Worm (Caenorhabditis elegans) whole organism, young adult: ENCODE data around the gene T24D8.6.

Experiments
- F23B12.7 ChIP-seq: sonication (generic microtip); optimal IDR thresholded peaks from 2 replicates; lab custom pipeline; 2017; ENCODE audit warnings: missing genetic modification characterization, mild to moderate bottlenecking, missing compliant biosample characterization, antibody characterized with exemption, moderate library complexity; ENCODE audit not compliant: insufficient read depth
- F33H1.4 ChIP-seq: fragments of 200-800 bp; sonication (Bioruptor generic); IDR thresholded peaks from 2 replicates; pipeline ENCODE4 v1.3.6; 2022; ENCODE audit warnings: missing genetic modification reagents, missing genetic modification characterization, missing compliant biosample characterization
- F49E8.2 ChIP-seq: sonication (generic microtip); optimal IDR thresholded peaks from 3 replicates; lab custom pipeline; 2017; ENCODE audit warnings: missing genetic modification characterization, mild to moderate bottlenecking, missing compliant biosample characterization, antibody characterized with exemption, moderate library complexity; ENCODE audit not compliant: insufficient read depth
- K12H6.12 ChIP-seq: fragments of 200-800 bp; sonication (Bioruptor generic); optimal IDR thresholded peaks from 2 replicates; lab custom pipeline; 2018; ENCODE audit warnings: mild to moderate bottlenecking, missing genetic modification characterization, missing compliant biosample characterization
- Y56A3A.18 ChIP-seq: fragments of 200-800 bp; sonication (Bioruptor generic); IDR thresholded peaks from 2 replicates; pipeline ENCODE4 v1.3.6; 2022; ENCODE audit warnings: missing genetic modification reagents, missing genetic modification characterization, missing compliant biosample characterization
- ZK185.1 ChIP-seq: sonication (generic microtip); optimal IDR thresholded peaks from 2 replicates; lab custom pipeline; 2016; ENCODE audit warnings: mild to moderate bottlenecking, missing genetic modification characterization, missing compliant biosample characterization; ENCODE audit not compliant: poor library complexity, severe bottlenecking
- attf-5 ChIP-seq: fragments of 200-800 bp; sonication (Bioruptor generic); optimal IDR thresholded peaks from 2 replicates; lab custom pipeline; 2018; ENCODE audit warnings: mild to moderate bottlenecking, missing genetic modification characterization, missing compliant biosample characterization
- ceh-58 ChIP-seq: fragments of 200-800 bp; sonication (Bioruptor generic); IDR thresholded peaks from 2 replicates; pipeline ENCODE4 v1.3.6; 2022; ENCODE audit warnings: missing genetic modification characterization, missing compliant biosample characterization
- chd-7 ChIP-seq: sonication (generic microtip); optimal IDR thresholded peaks from 2 replicates; lab custom pipeline; 2016; ENCODE audit warnings: mild to moderate bottlenecking, missing genetic modification characterization, moderate library complexity, missing compliant biosample characterization
- die-1 ChIP-seq: sonication (generic microtip); optimal IDR thresholded peaks from 2 replicates; lab custom pipeline; 2016; ENCODE audit warnings: missing genotype, mild to moderate bottlenecking, missing genetic modification characterization, missing compliant biosample characterization
- egl-18 ChIP-seq: fragments of 200-800 bp; sonication (Bioruptor generic); IDR thresholded peaks from 2 replicates; pipeline ENCODE4 v1.3.6; 2022; ENCODE audit warnings: missing genetic modification reagents, missing genetic modification characterization, missing compliant biosample characterization
- egrh-3 ChIP-seq: fragments of 200-800 bp; sonication (Bioruptor generic); IDR thresholded peaks from 2 replicates; pipeline ENCODE4 v1.3.6; 2022; ENCODE audit warnings: missing genetic modification reagents, missing genetic modification characterization, missing compliant biosample characterization
- fkh-3 ChIP-seq: sonication (generic microtip); optimal IDR thresholded peaks from 2 replicates; lab custom pipeline; 2016; ENCODE audit warnings: mild to moderate bottlenecking, missing genetic modification characterization, missing compliant biosample characterization
- hmg-1.2 ChIP-seq: fragments of 200-800 bp; sonication (Bioruptor generic); IDR thresholded peaks from 2 replicates; pipeline ENCODE4 v1.3.6; 2022; ENCODE audit warnings: missing genetic modification reagents, missing genetic modification characterization, missing compliant biosample characterization
- hmg-20 ChIP-seq: fragments of 200-800 bp; sonication (Bioruptor generic); IDR thresholded peaks from 2 replicates; pipeline ENCODE4 v1.3.6; 2022; ENCODE audit warnings: missing genetic modification reagents, missing genetic modification characterization, missing compliant biosample characterization
- hrde-1 ChIP-seq: sonication (generic microtip); optimal IDR thresholded peaks from 2 replicates; lab custom pipeline; 2016; ENCODE audit warnings: missing genetic modification characterization, mild to moderate bottlenecking, missing compliant biosample characterization, moderate library complexity, missing genotype, missing genetic modification reagents, borderline replicate concordance
- lag-1 ChIP-seq: fragments of 200-800 bp; sonication (Bioruptor generic); IDR thresholded peaks from 2 replicates; pipeline ENCODE4 v1.3.6; 2022; ENCODE audit warnings: missing genetic modification reagents, missing genetic modification characterization, missing compliant biosample characterization
- lin-35 ChIP-seq, 3 experiments: fragments of 150-350 bp in 2 of 3; sonication (generic microtip) in 1 of 3; optimal IDR thresholded peaks; 2 replicates each; lab custom pipeline; 2014 to 2018; ENCODE audit warnings: missing biosample characterization in 3 of 3, missing genetic modification characterization in 3 of 3, missing genetic modification reagents in 3 of 3
- lin-40 ChIP-seq: sonication (generic microtip); optimal IDR thresholded peaks from 2 replicates; lab custom pipeline; 2016; ENCODE audit warnings: missing genetic modification characterization, mild to moderate bottlenecking, missing compliant biosample characterization, missing genotype, missing genetic modification reagents
- lin-54 ChIP-seq: fragments of 200-800 bp; sonication (Bioruptor generic); optimal IDR thresholded peaks from 2 replicates; lab custom pipeline; 2018; ENCODE audit warnings: mild to moderate bottlenecking, missing genetic modification characterization, missing compliant biosample characterization
- mes-4 ChIP-seq: sonication (generic microtip); optimal IDR thresholded peaks from 2 replicates; lab custom pipeline; 2016; ENCODE audit warnings: missing genotype, missing genetic modification characterization, missing compliant biosample characterization
- nfyb-1 ChIP-seq: fragments of 200-800 bp; sonication (Bioruptor generic); IDR thresholded peaks from 2 replicates; pipeline ENCODE4 v1.3.6; 2022; ENCODE audit warnings: missing genetic modification reagents, missing genetic modification characterization, missing compliant biosample characterization
- rpc-1 ChIP-seq, 2 experiments: fragments of 150-350 bp in 1 of 2; sonication (generic microtip) in 1 of 2; optimal IDR thresholded peaks; 2 replicates each; lab custom pipeline; 2014 to 2018; ENCODE audit warnings: missing biosample characterization in 1 of 2, missing genetic modification characterization in 1 of 2, missing genetic modification reagents in 1 of 2, missing genotype in 1 of 2
- snpc-4 ChIP-seq, 5 experiments: fragments of 150-350 bp in 1 of 5; sonication (generic microtip) in 4 of 5; optimal IDR thresholded peaks; 2 replicates each; lab custom pipeline; 2014 to 2018; ENCODE audit warnings: missing genetic modification characterization in 5 of 5, missing biosample characterization in 3 of 5, antibody characterized with exemption in 2 of 5, mild to moderate bottlenecking in 2 of 5, missing compliant biosample characterization in 2 of 5, missing genotype in 2 of 5, moderate library complexity in 2 of 5, missing genetic modification reagents in 1 of 5
- tbp1 ChIP-seq: fragments of 200-800 bp; sonication (Bioruptor generic); optimal IDR thresholded peaks from 2 replicates; lab custom pipeline; 2018; ENCODE audit warnings: mild to moderate bottlenecking, missing genetic modification characterization, missing compliant biosample characterization
- tbx-9 ChIP-seq: sonication (generic microtip); optimal IDR thresholded peaks from 2 replicates; lab custom pipeline; 2016; ENCODE audit warnings: borderline replicate concordance, missing genetic modification characterization, inconsistent platforms, missing compliant biosample characterization
- xnd-1 ChIP-seq: sonication (generic microtip); optimal IDR thresholded peaks from 2 replicates; lab custom pipeline; 2016; ENCODE audit warnings: missing genotype, missing genetic modification reagents, missing genetic modification characterization, missing compliant biosample characterization
- zfh-2 ChIP-seq: fragments of 200-800 bp; sonication (Bioruptor generic); conservative IDR thresholded peaks from 2 replicates; pipeline ENCODE4 v1.3.6; 2022; ENCODE audit warnings: missing genetic modification reagents, missing genetic modification characterization, missing compliant biosample characterization
- ztf-18 ChIP-seq: sonication (generic microtip); optimal IDR thresholded peaks from 2 replicates; lab custom pipeline; 2016; ENCODE audit warnings: missing genotype, mild to moderate bottlenecking, missing genetic modification characterization, missing compliant biosample characterization
- ztf-26 ChIP-seq: sonication (generic microtip); optimal IDR thresholded peaks from 2 replicates; lab custom pipeline; 2017; ENCODE audit warnings: missing genetic modification characterization, missing compliant biosample characterization

The T24D8.6 gene

DNA sequence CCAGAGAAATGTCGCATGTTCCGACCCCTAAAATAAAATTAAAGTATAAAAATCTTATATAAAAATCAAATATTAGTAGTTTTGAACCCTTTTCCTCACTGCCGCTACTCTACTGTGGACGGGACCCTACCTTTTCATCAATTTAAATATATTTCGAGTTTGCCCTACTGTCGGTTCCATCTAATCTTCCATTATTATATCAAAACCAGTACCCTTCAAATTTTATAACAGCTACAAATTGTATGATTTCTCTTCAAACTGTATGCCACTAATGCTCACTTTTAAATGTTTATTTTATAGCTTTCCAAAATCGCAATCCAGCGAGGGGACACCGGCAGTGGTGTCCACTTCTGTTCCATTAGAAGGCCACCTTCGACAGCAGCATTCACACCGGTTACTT is 29.2 kb upstream of the T24D8.6 start, which contains the start of gene C43H6.6 (continued):
- TF ChIP-seq lag-1, result no peak

DNA sequence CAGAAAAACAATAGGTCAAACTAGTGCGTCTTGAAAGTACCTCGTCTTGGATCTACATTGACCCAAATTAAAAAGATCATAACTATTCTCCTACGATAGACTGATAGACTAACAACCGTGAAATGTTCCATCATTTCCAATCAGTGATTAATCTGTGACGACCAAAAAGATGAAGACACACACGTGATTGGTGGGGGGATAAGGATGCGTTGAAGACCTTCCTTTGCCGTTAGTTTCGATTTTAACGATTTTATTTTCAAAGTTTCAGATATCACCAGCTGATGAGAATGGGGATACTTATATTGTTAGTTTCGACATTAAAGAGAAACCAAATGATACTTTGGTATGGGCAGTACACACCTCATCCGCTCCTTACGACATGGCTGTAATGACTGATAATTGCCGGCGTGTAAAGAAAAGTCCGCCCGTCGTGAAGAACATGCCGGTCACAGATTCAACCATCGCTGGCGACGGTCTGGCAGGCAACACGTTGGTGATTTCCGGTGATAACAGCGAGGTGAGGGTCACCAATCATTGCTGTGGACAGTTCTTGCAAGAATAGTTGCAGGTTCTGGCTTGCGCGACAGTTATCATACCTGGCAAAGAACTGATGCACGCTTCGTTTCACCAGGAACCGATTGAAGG is 21.3 kb upstream of the T24D8.6 start:
- TF ChIP-seq xnd-1 (tag; lab: Kevin White, UChicago) (no peak), nfyb-1 (GFP tag; lab: Robert Waterston, UW) (0 out of 2 replicates have a peak, but pooled peaks have one; percentile 15)

DNA sequence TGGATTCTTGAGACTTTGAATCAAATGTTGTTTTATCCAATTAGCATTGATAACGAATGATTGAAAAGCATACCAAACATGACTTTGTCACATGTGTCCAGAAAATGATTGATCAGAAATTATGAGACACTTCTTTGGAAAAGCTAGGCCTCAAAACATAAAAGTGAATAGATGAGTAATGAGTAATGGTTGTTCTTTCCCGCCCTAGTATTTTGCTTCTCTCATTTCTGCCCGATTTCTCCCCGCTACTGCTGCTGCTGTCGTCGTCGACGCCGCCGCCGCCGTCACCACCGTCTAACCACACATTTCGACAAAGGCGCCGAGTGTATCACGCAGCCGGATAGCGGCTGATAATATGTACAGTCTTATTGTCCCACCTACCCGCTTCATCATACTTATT is 19.7 kb upstream of the T24D8.6 start, which contains the start of gene F47G3.1:
TSS of gene F47G3.1 (plus strand) at position 301 of the 400 bp plus-strand sequence.
- TF ChIP-seq zfh-2 (GFP tag; lab: Robert Waterston, UW) (peak; percentile 45; the same call in 1 of the 2 replicates), egrh-3 (GFP tag; lab: Robert Waterston, UW) (no peak), chd-7 (tag; lab: Kevin White, UChicago) (no peak)

DNA sequence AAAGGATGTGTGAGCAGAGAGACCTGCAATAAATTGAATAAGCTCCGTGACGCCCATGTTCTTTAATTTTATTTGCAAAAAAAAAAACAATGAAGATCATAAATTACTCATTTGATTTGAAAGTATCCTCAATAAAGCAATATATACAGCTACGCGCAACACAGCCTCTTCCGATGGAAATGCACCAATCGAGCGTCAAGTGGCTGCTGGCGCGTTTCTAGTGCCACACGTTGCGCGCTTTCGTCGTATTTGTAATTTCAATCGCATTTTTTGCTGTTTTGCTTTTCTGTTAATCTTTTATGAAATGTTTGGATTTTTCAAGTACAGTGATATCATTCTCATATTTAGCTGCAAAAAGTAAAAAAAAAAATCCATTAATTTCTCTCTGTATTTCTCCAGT is 16.4 kb upstream of the T24D8.6 start:
- TF ChIP-seq K12H6.12 (tag; lab: Kevin White, UChicago), result peak; percentile 3
- no peak for TF ChIP-seq F23B12.7
- no peak for TF ChIP-seq die-1
- TF ChIP-seq ZK185.1 (tag; lab: Kevin White, UChicago), result peak; percentile 29
- no peak for TF ChIP-seq hrde-1 (tag; lab: Kevin White, UChicago)
- peak; percentile 33 for TF ChIP-seq hmg-1.2 (GFP tag; lab: Robert Waterston, UW)
- TF ChIP-seq ztf-26 (tag; lab: Kevin White, UChicago), result peak; percentile 32
- TF ChIP-seq lin-35 (GFP tag; optimal IDR thresholded peaks at IDR 0.05; lab: Kevin White, UChicago), result peak in 1 of 3 experiments; percentile 27
- no peak for TF ChIP-seq egl-18 (GFP tag; lab: Robert Waterston, UW)
- TF ChIP-seq lin-40 (tag; lab: Kevin White, UChicago), result peak; percentile 54
- TF ChIP-seq tbp1 (GFP tag; lab: Kevin White, UChicago), result peak; percentile 2
- TF ChIP-seq mes-4, result no peak
- TF ChIP-seq rpc-1 (optimal IDR thresholded peaks at IDR 0.05; lab: Kevin White, UChicago), result no peak
- TF ChIP-seq rpc-1 (tag; optimal IDR thresholded peaks at IDR 0.05; lab: Kevin White, UChicago), result no peak
- TF ChIP-seq hmg-20, result no peak
- no peak for TF ChIP-seq tbx-9 (tag; lab: Kevin White, UChicago)
- 0 out of 2 replicates have a peak, but pooled peaks have one; percentile 13 for TF ChIP-seq Y56A3A.18 (GFP tag; lab: Robert Waterston, UW)
- TF ChIP-seq attf-5 (GFP tag; lab: Kevin White, UChicago), result peak; percentile 1
- TF ChIP-seq ztf-18 (tag; lab: Kevin White, UChicago), result peak; percentile 91

DNA sequence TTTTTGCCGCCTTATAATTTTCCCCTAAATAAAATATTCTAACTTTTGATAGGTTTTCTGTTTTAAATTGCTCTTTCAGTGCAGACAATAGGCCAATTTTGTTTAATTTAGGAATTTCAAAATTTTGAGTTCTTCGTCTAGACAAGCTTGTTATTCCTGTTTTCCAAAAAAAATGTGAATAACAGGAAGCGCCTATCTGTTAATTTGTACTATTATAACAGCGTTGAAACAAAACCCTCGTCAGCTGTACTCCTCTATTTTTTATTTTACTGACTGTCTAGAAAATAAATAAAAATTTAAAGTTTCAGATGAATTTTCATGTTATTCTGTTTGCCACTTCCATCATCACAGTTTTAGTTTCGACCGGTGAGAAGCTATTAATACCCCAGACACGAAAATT is 15.5 kb upstream of the T24D8.6 start, which contains the start of gene F47G3.4:
TSS of gene F47G3.4 (plus strand) at position 301 of the 400 bp plus-strand sequence.
- no peak for TF ChIP-seq F49E8.2
- TF ChIP-seq F33H1.4 (GFP tag; lab: Robert Waterston, UW), result no peak
- TF ChIP-seq fkh-3 (tag; lab: Kevin White, UChicago), result no peak
- TF ChIP-seq ceh-58 (GFP tag; lab: Robert Waterston, UW), result no peak
- TF ChIP-seq mes-4, result no peak
- TF ChIP-seq snpc-4 (GFP tag; optimal IDR thresholded peaks at IDR 0.05; lab: Kevin White, UChicago), result no peak
- TF ChIP-seq snpc-4 (tag; optimal IDR thresholded peaks at IDR 0.05; lab: Kevin White, UChicago), result no peak
- no peak for TF ChIP-seq ZK185.1 (tag; lab: Kevin White, UChicago)
- no peak for TF ChIP-seq lin-54 (GFP tag; lab: Kevin White, UChicago)
- TF ChIP-seq, all 124 proteins: peak for 0
